Worm (Caenorhabditis elegans): Measurements from ENCODE around the gene swsn-3.

ce11 chrIII:2725221-2726203, 43.0 kb downstream of the swsn-3 start, which contains the start of gene cosa-1:
- no peak for TF ChIP-seq fkh-10 (GFP tag; optimal IDR thresholded peaks at IDR 0.05)
- TF ChIP-seq tbx-2 (tag; optimal IDR thresholded peaks at IDR 0.05): no peak
- TF ChIP-seq pha-4 (tag; optimal IDR thresholded peaks at IDR 0.05): no peak
- TF ChIP-seq ceh-22 (tag; optimal IDR thresholded peaks at IDR 0.05): no peak
- no peak for TF ChIP-seq odd-2 (tag; optimal IDR thresholded peaks at IDR 0.05)
- no peak for TF ChIP-seq ttx-3 (tag; optimal IDR thresholded peaks at IDR 0.05)
- TF ChIP-seq pros-1 (tag; optimal IDR thresholded peaks at IDR 0.05): no peak
- no peak for TF ChIP-seq elt-2 (tag; optimal IDR thresholded peaks at IDR 0.05)
- no peak for TF ChIP-seq pqm-1 (tag; optimal IDR thresholded peaks at IDR 0.05)
- TF ChIP-seq nhr-11 (tag; optimal IDR thresholded peaks at IDR 0.05): no peak
- TF ChIP-seq pha-2 (tag; optimal IDR thresholded peaks at IDR 0.05): no peak

Data from whole organism, late embryonic.